Worm (Caenorhabditis elegans): Measurements from ENCODE around the gene C55A6.4.

DNA sequence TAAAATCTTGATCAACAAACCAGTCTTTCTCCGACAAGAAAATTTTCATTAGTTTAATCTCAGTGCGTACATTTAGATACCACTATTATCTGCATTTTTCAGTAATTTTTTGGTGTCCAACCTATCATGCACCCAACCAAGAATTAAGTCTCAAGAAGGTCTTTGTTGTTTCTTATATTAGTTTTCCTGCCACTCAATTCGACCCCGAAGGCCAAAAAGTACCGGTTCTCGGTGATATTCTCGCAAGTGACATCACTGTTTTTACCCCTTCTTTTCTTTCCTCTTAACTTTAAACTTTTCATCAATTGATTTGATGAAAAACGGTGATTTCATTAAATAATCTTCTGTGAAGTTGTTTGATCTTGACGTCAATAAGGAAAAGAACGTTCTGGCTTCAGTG, 25.9 kb upstream of the C55A6.4 start, which contains the start of gene F38B7.2:
- no peak for TF ChIP-seq lsy-2 (tag; optimal IDR thresholded peaks at IDR 0.05)
- peak; percentile 54 for TF ChIP-seq sma-9 (GFP tag; optimal IDR thresholded peaks at IDR 0.05)
- TF ChIP-seq sma-9 (tag; optimal IDR thresholded peaks at IDR 0.05), result no peak
- no peak for TF ChIP-seq nhr-237 (tag; optimal IDR thresholded peaks at IDR 0.05)
- no peak for TF ChIP-seq skn-1 (tag; optimal IDR thresholded peaks at IDR 0.05)
- TF ChIP-seq nhr-6 (tag; optimal IDR thresholded peaks at IDR 0.05), result no peak
- no peak for TF ChIP-seq mdl-1 (tag; optimal IDR thresholded peaks at IDR 0.05)
- no peak for TF ChIP-seq egl-27 (tag; optimal IDR thresholded peaks at IDR 0.05)
- peak; percentile 86 for TF ChIP-seq nhr-25 (tag; optimal IDR thresholded peaks at IDR 0.05)
- no peak for TF ChIP-seq ZK546.5 (tag; optimal IDR thresholded peaks at IDR 0.05)
- TF ChIP-seq fos-1 (tag; optimal IDR thresholded peaks at IDR 0.05), result peak; percentile 23
- TF ChIP-seq F13H6.1 (tag; optimal IDR thresholded peaks at IDR 0.05), result no peak
- TF ChIP-seq nhr-10 (tag; optimal IDR thresholded peaks at IDR 0.05), result no peak
- TF ChIP-seq nhr-23 (tag; optimal IDR thresholded peaks at IDR 0.05), result no peak

Data from whole organism, L2 larva.